Fruit fly (Drosophila melanogaster): ENCODE results near the gene Liprin-beta.

Gene Liprin-beta

dm6 chr3L:13489193-13489752, 23.8 kb upstream of the Liprin-beta start:
- TF ChIP-seq CG17801 (GFP tag; optimal IDR thresholded peaks at IDR 0.05; ENCODE audit: partially characterized antibody): no peak

dm6 chr3L:13490689-13491348, 22.2 kb upstream of the Liprin-beta start:
- TF ChIP-seq CG17801 (GFP tag; optimal IDR thresholded peaks at IDR 0.05; ENCODE audit: partially characterized antibody): no peak

dm6 chr3L:13494363-13495015, 18.6 kb upstream of the Liprin-beta start:
- TF ChIP-seq CG17801 (GFP tag; optimal IDR thresholded peaks at IDR 0.05; ENCODE audit: partially characterized antibody): peak; percentile 37

- TF ChIP-seq CG17801 (GFP tag; optimal IDR thresholded peaks at IDR 0.05; ENCODE audit: partially characterized antibody): no peak
Observed at dm6 chr3L:13495065-13495464, 18.0 kb upstream of the Liprin-beta start.

- TF ChIP-seq CG17801 (GFP tag; optimal IDR thresholded peaks at IDR 0.05; ENCODE audit: partially characterized antibody): no peak
Observed at dm6 chr3L:13497720-13498355, 15.2 kb upstream of the Liprin-beta start.

- TF ChIP-seq CG17801 (GFP tag; optimal IDR thresholded peaks at IDR 0.05; ENCODE audit: partially characterized antibody): no peak
Observed at dm6 chr3L:13499531-13499930, 13.5 kb upstream of the Liprin-beta start.

- TF ChIP-seq CG17801 (GFP tag; optimal IDR thresholded peaks at IDR 0.05; ENCODE audit: partially characterized antibody): no peak
Observed at dm6 chr3L:13499932-13500719, 12.9 kb upstream of the Liprin-beta start.

dm6 chr3L:13502484-13503109, 10.5 kb upstream of the Liprin-beta start, which contains the start of gene Spt20:
TSS of gene Spt20 (plus strand) at chr3L:13502707.
- no peak for TF ChIP-seq CG17801 (GFP tag; optimal IDR thresholded peaks at IDR 0.05; ENCODE audit: partially characterized antibody)

dm6 chr3L:13503631-13504030, 9.4 kb upstream of the Liprin-beta start:
- no peak for TF ChIP-seq CG17801 (GFP tag; optimal IDR thresholded peaks at IDR 0.05; ENCODE audit: partially characterized antibody)

- no peak for TF ChIP-seq CG17801 (GFP tag; optimal IDR thresholded peaks at IDR 0.05; ENCODE audit: partially characterized antibody)
Observed at dm6 chr3L:13519555-13520284, 6.7 kb downstream of the Liprin-beta start, which contains the start of gene CG10710. TSS of gene CG10710 (minus strand) at chr3L:13519605.

All from ovary, adult (tissue).